Fruit fly (Drosophila melanogaster) whole organism, embryonic: Measurements from ENCODE around the gene TMEM216.

Experiments
- BEAF-32 ChIP-seq: fragments of 200-800 bp; sonication (Bioruptor generic); optimal IDR thresholded peaks from 3 replicates; lab custom pipeline; 2017; ENCODE audit warnings: missing biosample characterization, missing genetic modification characterization, mild to moderate bottlenecking, moderate library complexity, missing genetic modification reagents
- CG10267 ChIP-seq: fragments of 200-800 bp; sonication (Bioruptor generic); optimal IDR thresholded peaks from 2 replicates; lab custom pipeline; 2018; ENCODE audit warnings: missing biosample characterization, mild to moderate bottlenecking, missing genetic modification characterization, moderate library complexity
- CG10431 ChIP-seq: fragments of 200-800 bp; sonication (Bioruptor generic); optimal IDR thresholded peaks from 3 replicates; lab custom pipeline; 2018; ENCODE audit warnings: missing biosample characterization, mild to moderate bottlenecking, missing genetic modification characterization
- CG11504 ChIP-seq: fragments of 200-800 bp; sonication (Bioruptor generic); optimal IDR thresholded peaks from 3 replicates; lab custom pipeline; 2019; ENCODE audit warnings: missing biosample characterization, mild to moderate bottlenecking, missing genetic modification characterization, moderate library complexity
- CG12071 ChIP-seq: fragments of 200-800 bp; sonication (Bioruptor generic); optimal IDR thresholded peaks from 3 replicates; lab custom pipeline; 2018; ENCODE audit warnings: missing biosample characterization, mild to moderate bottlenecking, missing genetic modification characterization
- CG15269 ChIP-seq: fragments of 200-800 bp; sonication (Bioruptor generic); optimal IDR thresholded peaks from 2 replicates; lab custom pipeline; 2018; ENCODE audit warnings: missing biosample characterization, mild to moderate bottlenecking, missing genetic modification characterization, moderate library complexity
- CG15601 ChIP-seq: fragments of 200-800 bp; sonication (Bioruptor generic); optimal IDR thresholded peaks from 3 replicates; lab custom pipeline; 2019; ENCODE audit warnings: missing biosample characterization, mild to moderate bottlenecking, missing genetic modification characterization, moderate library complexity
- CG17328 ChIP-seq: fragments of 200-800 bp; sonication (Bioruptor generic); IDR thresholded peaks from 2 replicates; pipeline ENCODE4 v1.3.6; 2022; ENCODE audit warnings: missing biosample characterization, missing genetic modification characterization
- CG17829 ChIP-seq: fragments of 200-800 bp; optimal IDR thresholded peaks from 2 replicates; lab custom pipeline; 2019; ENCODE audit warnings: missing biosample characterization, mild to moderate bottlenecking, missing genetic modification characterization, moderate library complexity
- CG5180 ChIP-seq: fragments of 200-800 bp; sonication (Bioruptor generic); optimal IDR thresholded peaks from 3 replicates; lab custom pipeline; 2017; ENCODE audit warnings: missing biosample characterization, missing genetic modification characterization, mild to moderate bottlenecking, moderate library complexity, missing genetic modification reagents
- CG7786 ChIP-seq: fragments of 200-800 bp; sonication (Bioruptor generic); optimal IDR thresholded peaks from 2 replicates; lab custom pipeline; 2016; ENCODE audit warnings: missing biosample characterization, missing genetic modification characterization
- CG7963 ChIP-seq: fragments of 200-800 bp; sonication (Bioruptor generic); IDR thresholded peaks from 3 replicates; pipeline ENCODE4 v1.3.6; 2022; ENCODE audit warnings: missing biosample characterization, missing genetic modification characterization; ENCODE audit not compliant: partially characterized antibody
- CG8290 ChIP-seq, 3 experiments: fragments of 200-800 bp; sonication (Bioruptor generic); optimal IDR thresholded peaks; 2 replicates each; lab custom pipeline; 2016 to 2019; ENCODE audit warnings: missing biosample characterization in 3 of 3, missing genetic modification characterization in 3 of 3, mild to moderate bottlenecking in 2 of 3, moderate library complexity in 1 of 3
- CG8478 ChIP-seq: fragments of >200 bp; optimal IDR thresholded peaks from 2 replicates; lab custom pipeline; 2018
- CoRest ChIP-seq: fragments of 200-800 bp; sonication (Bioruptor generic); optimal IDR thresholded peaks from 3 replicates; lab custom pipeline; 2018; ENCODE audit warnings: missing biosample characterization, mild to moderate bottlenecking, missing genetic modification characterization, moderate library complexity
- D ChIP-seq, 2 experiments: fragments of 200-800 bp in 1 of 2; fragments of >200 bp in 1 of 2; sonication (Bioruptor generic) in 1 of 2; optimal IDR thresholded peaks; 2 replicates in 1 of 2; 3 replicates in 1 of 2; lab custom pipeline; 2017; ENCODE audit warnings: mild to moderate bottlenecking in 1 of 2, missing biosample characterization in 1 of 2, missing genetic modification characterization in 1 of 2, missing genetic modification reagents in 1 of 2
- D19A ChIP-seq: fragments of 200-800 bp; optimal IDR thresholded peaks from 3 replicates; lab custom pipeline; 2019; ENCODE audit warnings: missing biosample characterization, mild to moderate bottlenecking, missing genetic modification characterization, moderate library complexity
- D19B ChIP-seq: fragments of 200-800 bp; sonication (Bioruptor generic); optimal IDR thresholded peaks from 2 replicates; lab custom pipeline; 2017; ENCODE audit warnings: missing biosample characterization, mild to moderate bottlenecking, missing genetic modification characterization
- Dad ChIP-seq: fragments of 200-800 bp; sonication (Bioruptor generic); optimal IDR thresholded peaks from 3 replicates; lab custom pipeline; 2016; ENCODE audit warnings: missing biosample characterization, missing genetic modification characterization
- Doc2 ChIP-seq: fragments of 200-800 bp; sonication (Bioruptor generic); IDR thresholded peaks from 2 replicates; pipeline ENCODE4 v1.3.6; 2022; ENCODE audit warnings: missing biosample characterization, missing genetic modification characterization
- E2f1 ChIP-seq: fragments of 200-800 bp; sonication (Bioruptor generic); IDR thresholded peaks from 2 replicates; pipeline ENCODE4 v1.3.6; 2022; ENCODE audit warnings: missing biosample characterization, missing genetic modification characterization
- H2.0 ChIP-seq: fragments of 200-800 bp; sonication (Bioruptor generic); IDR thresholded peaks from 2 replicates; pipeline ENCODE4 v1.3.6; 2022; ENCODE audit warnings: missing biosample characterization, missing genetic modification characterization
- Hey ChIP-seq: fragments of 200-800 bp; sonication (Bioruptor generic); optimal IDR thresholded peaks from 3 replicates; lab custom pipeline; 2018; ENCODE audit warnings: missing biosample characterization, mild to moderate bottlenecking, missing genetic modification characterization
- HmgD ChIP-seq: fragments of 200-800 bp; sonication (Bioruptor generic); optimal IDR thresholded peaks from 3 replicates; lab custom pipeline; 2016; ENCODE audit warnings: missing biosample characterization, missing genetic modification characterization
- NC2β ChIP-seq: fragments of 200-800 bp; sonication (Bioruptor generic); optimal IDR thresholded peaks from 2 replicates; lab custom pipeline; 2016; ENCODE audit warnings: missing biosample characterization, missing genetic modification characterization
- Neu2 ChIP-seq: fragments of 200-800 bp; sonication (Bioruptor generic); optimal IDR thresholded peaks from 3 replicates; lab custom pipeline; 2016; ENCODE audit warnings: missing biosample characterization, missing genetic modification characterization, borderline replicate concordance
- Oaz ChIP-seq: fragments of 200-800 bp; sonication (Bioruptor generic); IDR thresholded peaks from 2 replicates; pipeline ENCODE4 v1.3.6; 2022; ENCODE audit warnings: missing biosample characterization, missing genetic modification characterization
- Rfx ChIP-seq: fragments of 200-800 bp; sonication (Bioruptor generic); IDR thresholded peaks from 2 replicates; pipeline ENCODE4 v1.3.6; 2022; ENCODE audit warnings: missing biosample characterization, missing genetic modification characterization
- Trl ChIP-seq, 3 experiments: fragments of >200 bp in 2 of 3; fragments of 200-800 bp in 1 of 3; sonication (Bioruptor generic) in 1 of 3; optimal IDR thresholded peaks; 2 replicates in 1 of 3; 3 replicates in 2 of 3; lab custom pipeline; 2016 to 2017; ENCODE audit warnings: missing biosample characterization in 1 of 3, missing genetic modification characterization in 1 of 3
- Usf ChIP-seq: fragments of 200-800 bp; sonication (Bioruptor generic); optimal IDR thresholded peaks from 2 replicates; lab custom pipeline; 2017; ENCODE audit warnings: missing genotype, missing biosample characterization, missing genetic modification characterization
- ap ChIP-seq: fragments of 200-800 bp; sonication (Bioruptor generic); IDR thresholded peaks from 2 replicates; pipeline ENCODE4 v1.3.6; 2022; ENCODE audit warnings: missing biosample characterization, missing genetic modification characterization
- ase ChIP-seq: fragments of 200-800 bp; sonication (Bioruptor generic); IDR thresholded peaks from 3 replicates; pipeline ENCODE4 v1.3.6; 2022; ENCODE audit warnings: missing biosample characterization, missing genetic modification characterization
- cg ChIP-seq: fragments of 200-800 bp; sonication (Bioruptor generic); optimal IDR thresholded peaks from 3 replicates; lab custom pipeline; 2019; ENCODE audit warnings: missing biosample characterization, mild to moderate bottlenecking, missing genetic modification characterization, moderate library complexity
- crol ChIP-seq: fragments of 200-800 bp; sonication (Bioruptor generic); IDR thresholded peaks from 2 replicates; pipeline ENCODE4 v1.3.6; 2022; ENCODE audit warnings: missing biosample characterization, missing genetic modification characterization
- dysf ChIP-seq: fragments of 200-800 bp; sonication (Bioruptor generic); IDR thresholded peaks from 3 replicates; pipeline ENCODE4 v1.3.6; 2022; ENCODE audit warnings: missing biosample characterization, missing genetic modification characterization
- gro ChIP-seq: fragments of 200-800 bp; sonication (Bioruptor generic); optimal IDR thresholded peaks from 2 replicates; lab custom pipeline; 2016; ENCODE audit warnings: missing biosample characterization, missing genetic modification characterization
- hth ChIP-seq: fragments of >200 bp; optimal IDR thresholded peaks from 2 replicates; lab custom pipeline; 2017; ENCODE audit warnings: inconsistent platforms
- kah ChIP-seq: fragments of 200-800 bp; sonication (Bioruptor generic); optimal IDR thresholded peaks from 2 replicates; lab custom pipeline; 2018; ENCODE audit warnings: missing biosample characterization, mild to moderate bottlenecking, missing genetic modification characterization
- klu ChIP-seq: fragments of 200-800 bp; sonication (Bioruptor generic); IDR thresholded peaks from 2 replicates; pipeline ENCODE4 v1.3.6; 2022; ENCODE audit warnings: missing biosample characterization, missing genetic modification characterization
- mam ChIP-seq: fragments of 200-800 bp; sonication (Bioruptor generic); optimal IDR thresholded peaks from 3 replicates; lab custom pipeline; 2016; ENCODE audit warnings: missing biosample characterization, missing genetic modification characterization
- mld ChIP-seq: fragments of 200-800 bp; sonication (Bioruptor generic); IDR thresholded peaks from 3 replicates; pipeline ENCODE4 v1.3.6; 2022; ENCODE audit warnings: missing biosample characterization, missing genetic modification characterization; ENCODE audit not compliant: partially characterized antibody
- pan ChIP-seq, 4 experiments: fragments of >200 bp in 3 of 4; fragments of 200-800 bp in 1 of 4; sonication (Bioruptor generic) in 1 of 4; optimal IDR thresholded peaks in 3 of 4; IDR thresholded peaks in 1 of 4; 2 replicates each; pipeline versions ENCODE4 v1.3.6 to Lab custom; 2017 to 2022; ENCODE audit warnings: missing biosample characterization in 2 of 4, missing genetic modification characterization in 2 of 4, mixed read lengths in 1 of 4
- pb ChIP-seq: fragments of 200-800 bp; sonication (Bioruptor generic); optimal IDR thresholded peaks from 3 replicates; lab custom pipeline; 2016; ENCODE audit warnings: missing biosample characterization, missing genetic modification characterization
- pnt ChIP-seq: fragments of 200-800 bp; sonication (Bioruptor generic); optimal IDR thresholded peaks from 3 replicates; lab custom pipeline; 2016; ENCODE audit warnings: missing biosample characterization, missing genetic modification characterization
- pros ChIP-seq: fragments of 200-800 bp; sonication (Bioruptor generic); optimal IDR thresholded peaks from 3 replicates; lab custom pipeline; 2019; ENCODE audit warnings: missing biosample characterization, mild to moderate bottlenecking, missing genetic modification characterization, moderate library complexity
- psq ChIP-seq: fragments of 200-800 bp; sonication (Bioruptor generic); optimal IDR thresholded peaks from 2 replicates; lab custom pipeline; 2017; ENCODE audit warnings: missing biosample characterization, missing genetic modification characterization
- seq ChIP-seq: fragments of 200-800 bp; sonication (Bioruptor generic); IDR thresholded peaks from 2 replicates; pipeline ENCODE4 v1.3.6; 2022; ENCODE audit warnings: missing biosample characterization, missing genetic modification characterization
- shn ChIP-seq: fragments of 200-800 bp; sonication (Bioruptor generic); optimal IDR thresholded peaks from 3 replicates; lab custom pipeline; 2016; ENCODE audit warnings: missing biosample characterization, missing genetic modification characterization
- slou ChIP-seq: fragments of 200-800 bp; sonication (Bioruptor generic); optimal IDR thresholded peaks from 3 replicates; lab custom pipeline; 2016; ENCODE audit warnings: missing biosample characterization, missing genetic modification characterization

TMEM216 gene

DNA sequence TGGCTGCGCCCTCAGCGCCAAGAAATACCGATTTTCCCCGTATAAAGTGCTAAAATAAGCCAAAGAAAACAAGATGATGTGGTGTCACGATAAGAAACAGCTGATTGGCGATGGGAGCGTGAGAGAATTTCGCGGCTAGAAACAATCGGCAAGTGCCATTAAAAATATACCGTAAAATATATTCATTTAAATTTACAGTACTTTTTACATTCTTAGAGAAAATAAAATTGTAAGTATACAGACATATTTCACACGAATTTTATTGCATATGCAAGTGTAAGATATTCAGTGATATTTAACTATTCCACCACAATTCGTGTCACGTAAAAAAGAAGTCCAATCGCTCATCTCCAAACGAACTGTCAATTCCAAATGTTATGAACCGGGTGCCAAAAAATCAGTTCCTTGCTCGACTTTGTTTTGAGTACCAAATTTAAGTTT, 39.5 kb upstream of the TMEM216 start, which contains the start of the genes Unc50, CG11755 and CG8043 (continued):
- TF ChIP-seq seq (GFP tag; lab: Robert Waterston, UW) (peak; percentile 48; the same call in 1 of the 2 replicates), CG5180 (GFP tag; lab: Kevin White, UChicago) (peak; percentile 46), pb (GFP tag; lab: Kevin White, UChicago) (peak; percentile 47), CG11504 (peak; percentile 80), E2f1 (GFP tag; lab: Robert Waterston, UW) (peak; percentile 55; the same call in 1 of the 2 replicates), CG15601 (tag; lab: Kevin White, UChicago) (peak; percentile 74), Neu2 (no peak), CG17328 (GFP tag; lab: Robert Waterston, UW) (0 out of 2 replicates have a peak, but pooled peaks have one; percentile 7), Doc2 (GFP tag; lab: Robert Waterston, UW) (no peak), BEAF-32 (GFP tag; lab: Kevin White, UChicago) (peak; percentile 98), crol (GFP tag; lab: Robert Waterston, UW) (no peak), CG7786 (GFP tag; lab: Kevin White, UChicago) (peak; percentile 60), Oaz (GFP tag; lab: Robert Waterston, UW) (peak; percentile 67; the same call in 1 of the 2 replicates), klu (peak; percentile 74; the same call in 1 of the 2 replicates), kah (GFP tag; lab: Kevin White, UChicago) (no peak), pan (optimal IDR thresholded peaks at IDR 0.05; lab: Kevin White, UChicago) (no peak), pan (GFP tag; optimal IDR thresholded peaks at IDR 0.05 in 1 of 2, IDR thresholded peaks at IDR 0.05 in 1 of 2) (peak in 1 of 2 experiments; percentile 56), psq (GFP tag; lab: Kevin White, UChicago) (no peak), Hey (tag; lab: Kevin White, UChicago) (no peak), Trl (optimal IDR thresholded peaks at IDR 0.05; lab: Kevin White, UChicago) (no peak), Trl (GFP tag; optimal IDR thresholded peaks at IDR 0.05; lab: Kevin White, UChicago) (peak; percentile 56), CG10267 (tag; lab: Kevin White, UChicago) (peak; percentile 77), slou (GFP tag; lab: Kevin White, UChicago) (peak; percentile 78), CG17829 (tag; lab: Kevin White, UChicago) (peak; percentile 83), D19B (GFP tag; lab: Kevin White, UChicago) (peak; percentile 24), HmgD (GFP tag; lab: Kevin White, UChicago) (peak; percentile 10), pnt (GFP tag; lab: Kevin White, UChicago) (peak; percentile 52), ap (GFP tag; lab: Robert Waterston, UW) (peak; percentile 34; the same call in 1 of the 2 replicates), Usf (GFP tag; lab: Kevin White, UChicago) (peak; percentile 59), hth (no peak), cg (GFP tag; lab: Kevin White, UChicago) (no peak), D (optimal IDR thresholded peaks at IDR 0.05; lab: Kevin White, UChicago) (no peak), D (GFP tag; optimal IDR thresholded peaks at IDR 0.05; lab: Kevin White, UChicago) (peak; percentile 42), ase (GFP tag; lab: Robert Waterston, UW) (no peak), CG8478 (no peak), CG10431 (GFP tag; lab: Kevin White, UChicago) (peak; percentile 30), mld (GFP tag; lab: Robert Waterston, UW) (peak; percentile 86; the same call in 2 of the 3 replicates), shn (GFP tag; lab: Kevin White, UChicago) (peak; percentile 45), gro (GFP tag; lab: Kevin White, UChicago) (peak; percentile 25), dysf (GFP tag; lab: Robert Waterston, UW) (peak; percentile 86), mam (GFP tag; lab: Kevin White, UChicago) (peak; percentile 73), CG7963 (peak; percentile 83; the same call in 2 of the 3 replicates), CG15269 (no peak), NC2β (GFP tag; lab: Kevin White, UChicago) (peak; percentile 48), D19A (tag; lab: Kevin White, UChicago) (peak; percentile 69), Dad (GFP tag; lab: Kevin White, UChicago) (peak; percentile 41), CG12071 (GFP tag; lab: Kevin White, UChicago) (no peak), Rfx (GFP tag; lab: Robert Waterston, UW) (peak; percentile 87), CoRest (tag; lab: Kevin White, UChicago) (peak; percentile 89), H2.0 (GFP tag; lab: Robert Waterston, UW) (peak; percentile 56; the same call in 1 of the 2 replicates), pros (peak; percentile 42), CG8290 (GFP tag; optimal IDR thresholded peaks at IDR 0.05; lab: Kevin White, UChicago) (peak; percentile 64), CG8290 (tag; optimal IDR thresholded peaks at IDR 0.05; lab: Kevin White, UChicago) (peak in 1 of 2 experiments; percentile 44)
